Worm (Caenorhabditis elegans): ENCODE measurements around the gene sqst-5.

sqst-5 gene

ce11 chrIII:171617-172016 lies 24.2 kb upstream of the sqst-5 start, which contains the start of the genes F40G9.9 and F40G9.12:
F40G9.9 (minus strand) TSS chrIII:171717.
F40G9.12 (plus strand) TSS chrIII:171847.
- TF ChIP-seq F37D6.2 (tag; optimal IDR thresholded peaks at IDR 0.05): no peak
- TF ChIP-seq dpl-1 (GFP tag; optimal IDR thresholded peaks at IDR 0.05): no peak
- no peak for TF ChIP-seq lim-7 (GFP tag; IDR thresholded peaks at IDR 0.05)
- no peak for TF ChIP-seq nhr-10 (tag; optimal IDR thresholded peaks at IDR 0.05)
- TF ChIP-seq gei-8 (GFP tag; optimal IDR thresholded peaks at IDR 0.05): no peak
- no peak for TF ChIP-seq mep-1 (tag; optimal IDR thresholded peaks at IDR 0.05)
- no peak for TF ChIP-seq ceh-62 (tag; optimal IDR thresholded peaks at IDR 0.05)
- TF ChIP-seq spr-1 (tag; optimal IDR thresholded peaks at IDR 0.05): no peak
- no peak for TF ChIP-seq snpc-4 (tag; optimal IDR thresholded peaks at IDR 0.05)
- no peak for TF ChIP-seq duxl-1 (tag; optimal IDR thresholded peaks at IDR 0.05; ENCODE audit: poor library complexity)
- no peak for TF ChIP-seq hif-1 (tag; optimal IDR thresholded peaks at IDR 0.05)
- no peak for TF ChIP-seq lin-29 (GFP tag; IDR thresholded peaks at IDR 0.05)
- TF ChIP-seq fkh-10 (GFP tag; optimal IDR thresholded peaks at IDR 0.05): no peak
- no peak for TF ChIP-seq lin-1 (GFP tag; IDR thresholded peaks at IDR 0.05)
- no peak for TF ChIP-seq aha-1 (tag)

DNA sequence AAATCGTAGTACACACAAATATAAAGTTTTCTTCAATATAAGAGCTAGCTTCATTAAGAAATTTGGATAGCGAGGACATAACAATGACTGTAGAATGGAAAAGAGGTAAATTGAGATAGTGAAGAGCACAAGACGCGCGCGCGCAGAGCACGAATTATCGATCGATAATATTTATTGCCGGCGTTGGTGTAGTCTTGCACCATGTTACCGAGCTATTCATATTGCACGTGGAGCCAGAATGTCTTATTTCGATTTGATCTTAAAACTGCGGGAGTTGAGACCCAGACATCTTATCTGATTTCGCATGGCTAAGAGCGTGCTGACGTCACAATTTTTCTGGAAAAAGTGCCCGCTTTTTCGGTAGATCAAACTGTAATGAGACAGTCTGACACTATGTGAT lies 22.1 kb upstream of the sqst-5 start, which contains the start of gene F40G9.18:
F40G9.18 (minus strand) TSS at position 101 of the 400 bp plus-strand sequence.
- TF ChIP-seq unc-62 (GFP tag; optimal IDR thresholded peaks at IDR 0.05 in 1 of 2) (peak in 1 of 2 experiments; percentile 87), unc-62 (tag; optimal IDR thresholded peaks at IDR 0.05) (no peak), mep-1 (tag; optimal IDR thresholded peaks at IDR 0.05) (no peak)

- TF ChIP-seq set-16 (GFP tag; IDR thresholded peaks at IDR 0.05): peak; percentile 88
These were observed 21.0 kb upstream of the sqst-5 start for ce11 chrIII:168376-168775.

DNA sequence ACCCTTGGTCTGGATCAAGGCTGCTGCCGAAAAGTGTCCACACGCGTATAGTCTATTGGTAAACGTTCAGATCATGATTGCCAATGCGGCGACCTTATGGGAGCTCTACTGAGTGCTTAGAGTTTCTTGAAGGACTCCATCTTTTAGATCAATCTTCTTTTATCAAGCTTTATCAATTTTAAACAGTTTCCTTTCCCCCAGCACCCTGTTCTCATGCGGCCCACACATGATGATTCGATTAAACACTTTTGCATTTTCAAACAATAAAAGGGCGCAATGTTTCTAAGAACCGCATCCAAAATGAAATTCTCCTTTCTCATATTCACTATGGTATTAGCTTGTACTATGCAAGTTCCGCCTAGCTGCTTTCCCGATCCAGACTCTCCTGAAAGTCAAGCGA lies 18.0 kb upstream of the sqst-5 start, which contains the start of gene F40G9.7:
F40G9.7 (plus strand) TSS at position 301 of the 400 bp plus-strand sequence.
- peak; percentile 85 for TF ChIP-seq aha-1 (tag)
- TF ChIP-seq hlh-11 (tag; optimal IDR thresholded peaks at IDR 0.05): no peak

ce11 chrIII:164775-165174 lies 17.4 kb upstream of the sqst-5 start, which contains the start of gene F40G9.8:
F40G9.8 (minus strand) TSS chrIII:164875.
- no peak for TF ChIP-seq egl-43 (GFP tag; IDR thresholded peaks at IDR 0.05)
- TF ChIP-seq nhr-6 (tag; optimal IDR thresholded peaks at IDR 0.05): no peak
- no peak for TF ChIP-seq nhr-237 (tag; optimal IDR thresholded peaks at IDR 0.05)
- TF ChIP-seq mes-2 (tag; optimal IDR thresholded peaks at IDR 0.05; ENCODE audit: poor library complexity, severe bottlenecking): no peak

- TF ChIP-seq Y105C5A.15 (GFP tag; IDR thresholded peaks at IDR 0.05) (no peak), dmd-8 (GFP tag; IDR thresholded peaks at IDR 0.05) (peak; percentile 10; the same call in 1 of the 2 replicates), gei-8 (GFP tag; optimal IDR thresholded peaks at IDR 0.05) (no peak), madf-5 (GFP tag; IDR thresholded peaks at IDR 0.05) (0 out of 4 replicates have a peak, but pooled peaks of 1 of the 2 experiments have one; percentile 35), egl-43 (GFP tag; IDR thresholded peaks at IDR 0.05) (peak; percentile 40; the same call in 1 of the 2 replicates), saeg-2 (GFP tag; IDR thresholded peaks at IDR 0.05) (no peak), daf-8 (GFP tag; IDR thresholded peaks at IDR 0.05) (0 out of 2 replicates have a peak, but pooled peaks have one; percentile 9), aha-1 (tag) (peak; percentile 95), set-16 (GFP tag; IDR thresholded peaks at IDR 0.05) (peak; percentile 26; the same call in 1 of the 2 replicates), unc-62 (GFP tag; optimal IDR thresholded peaks at IDR 0.05 in 1 of 2) (peak in 1 of 2 experiments; percentile 75), unc-62 (tag; optimal IDR thresholded peaks at IDR 0.05) (no peak)
These were observed 12.2 kb upstream of the sqst-5 start for ce11 chrIII:159665-160064.

DNA sequence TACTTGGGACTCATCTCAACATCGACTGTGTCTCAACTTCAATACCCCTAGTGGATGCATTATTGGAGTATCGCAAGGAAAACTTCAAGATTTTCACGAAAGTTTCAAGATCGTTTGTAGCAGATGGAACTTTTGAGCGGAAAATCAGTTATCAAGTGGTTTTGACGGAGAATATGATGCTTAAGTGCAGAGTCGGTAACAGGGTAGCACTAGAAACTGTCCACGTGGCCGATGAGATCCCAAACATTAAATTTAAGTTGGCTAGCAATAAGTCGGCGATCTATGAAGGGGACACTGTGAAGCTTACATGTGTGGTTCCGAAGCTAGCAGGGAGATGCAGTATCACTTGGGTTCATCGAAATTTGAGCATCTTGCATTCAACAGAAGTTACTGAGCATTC lies 11.7 kb upstream of the sqst-5 start:
- peak in 1 of 2 experiments; percentile 90 for TF ChIP-seq unc-62 (GFP tag; optimal IDR thresholded peaks at IDR 0.05 in 1 of 2)
- TF ChIP-seq unc-62 (tag; optimal IDR thresholded peaks at IDR 0.05): no peak
- no peak for TF ChIP-seq tag-97 (GFP tag; IDR thresholded peaks at IDR 0.05)

All from whole organism, L4 larva.